Fruit fly (Drosophila melanogaster) whole organism, embryonic: Measurements from ENCODE around the gene CG43813.

ENCODE experiments used
- Ada2b ChIP-seq: fragments of 200-800 bp; sonication (Bioruptor generic); IDR thresholded peaks from 2 replicates; pipeline ENCODE4 v1.3.6; 2022; ENCODE audit warnings: missing biosample characterization, missing genetic modification characterization
- Asciz ChIP-seq: fragments of 200-800 bp; sonication (Bioruptor generic); optimal IDR thresholded peaks from 2 replicates; lab custom pipeline; 2017; ENCODE audit warnings: missing biosample characterization, mild to moderate bottlenecking, missing genetic modification characterization, missing genetic modification reagents
- CG11560 ChIP-seq: fragments of 200-800 bp; sonication (Bioruptor generic); IDR thresholded peaks from 3 replicates; pipeline ENCODE4 v1.3.6; 2022; ENCODE audit warnings: missing biosample characterization, missing genetic modification characterization
- CG12071 ChIP-seq: fragments of 200-800 bp; sonication (Bioruptor generic); optimal IDR thresholded peaks from 3 replicates; lab custom pipeline; 2018; ENCODE audit warnings: missing biosample characterization, mild to moderate bottlenecking, missing genetic modification characterization
- CG12155 ChIP-seq: fragments of 200-800 bp; sonication (Bioruptor generic); optimal IDR thresholded peaks from 3 replicates; lab custom pipeline; 2016; ENCODE audit warnings: missing biosample characterization, missing genetic modification characterization
- CG15601 ChIP-seq: fragments of 200-800 bp; sonication (Bioruptor generic); optimal IDR thresholded peaks from 3 replicates; lab custom pipeline; 2019; ENCODE audit warnings: missing biosample characterization, mild to moderate bottlenecking, missing genetic modification characterization, moderate library complexity
- CG17359 ChIP-seq: fragments of 200-800 bp; sonication (Bioruptor generic); optimal IDR thresholded peaks from 3 replicates; lab custom pipeline; 2018; ENCODE audit warnings: missing biosample characterization, mild to moderate bottlenecking, missing genetic modification characterization, moderate library complexity
- CG2202 ChIP-seq: fragments of 200-800 bp; sonication (Bioruptor generic); optimal IDR thresholded peaks from 2 replicates; lab custom pipeline; 2018; ENCODE audit warnings: missing biosample characterization, mild to moderate bottlenecking, missing genetic modification characterization
- CG2678 ChIP-seq: fragments of 200-800 bp; sonication (Bioruptor generic); optimal IDR thresholded peaks from 3 replicates; lab custom pipeline; 2019; ENCODE audit warnings: missing biosample characterization, mild to moderate bottlenecking, missing genetic modification characterization, moderate library complexity
- CG3065 ChIP-seq: fragments of 200-800 bp; sonication (Bioruptor generic); optimal IDR thresholded peaks from 2 replicates; lab custom pipeline; 2016; ENCODE audit warnings: missing biosample characterization, missing genetic modification characterization
- CG3847 ChIP-seq: fragments of 200-800 bp; sonication (Bioruptor generic); IDR thresholded peaks from 2 replicates; pipeline ENCODE4 v1.3.6; 2022; ENCODE audit warnings: missing biosample characterization, missing genetic modification characterization
- CG42726 ChIP-seq: fragments of 200-800 bp; sonication (Bioruptor generic); IDR thresholded peaks from 2 replicates; pipeline ENCODE4 v1.3.6; 2022; ENCODE audit warnings: missing biosample characterization, missing genetic modification characterization; ENCODE audit not compliant: partially characterized antibody
- CG43689 ChIP-seq: fragments of 200-800 bp; sonication (Bioruptor generic); IDR thresholded peaks from 2 replicates; pipeline ENCODE4 v1.3.6; 2022; ENCODE audit warnings: missing biosample characterization, missing genetic modification characterization
- CG6272 ChIP-seq: fragments of 200-800 bp; sonication (Bioruptor generic); IDR thresholded peaks from 2 replicates; pipeline ENCODE4 v1.3.6; 2022; ENCODE audit warnings: missing biosample characterization, missing genetic modification characterization
- CG6791 ChIP-seq: fragments of 200-800 bp; sonication (Bioruptor generic); IDR thresholded peaks from 3 replicates; pipeline ENCODE4 v1.3.6; 2022; ENCODE audit warnings: missing biosample characterization, missing genetic modification characterization; ENCODE audit not compliant: partially characterized antibody
- CG7372 ChIP-seq: fragments of 200-800 bp; sonication (Bioruptor generic); IDR thresholded peaks from 2 replicates; pipeline ENCODE4 v1.3.6; 2022; ENCODE audit warnings: missing biosample characterization, missing genetic modification characterization
- CG7745 ChIP-seq: fragments of 200-800 bp; sonication (Bioruptor generic); optimal IDR thresholded peaks from 2 replicates; lab custom pipeline; 2018; ENCODE audit warnings: missing biosample characterization, mild to moderate bottlenecking, missing genetic modification characterization, moderate library complexity
- CG7839 ChIP-seq: fragments of 200-800 bp; sonication (Bioruptor generic); optimal IDR thresholded peaks from 3 replicates; lab custom pipeline; 2018; ENCODE audit warnings: missing biosample characterization, mild to moderate bottlenecking, missing genetic modification characterization, moderate library complexity
- CG8765 ChIP-seq: fragments of 200-800 bp; sonication (Bioruptor generic); IDR thresholded peaks from 2 replicates; pipeline ENCODE4 v1.3.6; 2022; ENCODE audit warnings: missing biosample characterization, missing genetic modification characterization
- CG9797 ChIP-seq: fragments of 200-800 bp; sonication (Bioruptor generic); optimal IDR thresholded peaks from 3 replicates; lab custom pipeline; 2018; ENCODE audit warnings: missing biosample characterization, mild to moderate bottlenecking, missing genetic modification characterization
- Chrac-16 ChIP-seq: fragments of 200-800 bp; sonication (Bioruptor generic); optimal IDR thresholded peaks from 3 replicates; lab custom pipeline; 2016; ENCODE audit warnings: missing biosample characterization, missing genetic modification characterization
- D19A ChIP-seq: fragments of 200-800 bp; optimal IDR thresholded peaks from 3 replicates; lab custom pipeline; 2019; ENCODE audit warnings: missing biosample characterization, mild to moderate bottlenecking, missing genetic modification characterization, moderate library complexity
- Dek ChIP-seq: fragments of 200-800 bp; sonication (Bioruptor generic); optimal IDR thresholded peaks from 3 replicates; lab custom pipeline; 2019; ENCODE audit warnings: missing biosample characterization, mild to moderate bottlenecking, missing genetic modification characterization, moderate library complexity
- Doc3 ChIP-seq: fragments of 200-800 bp; sonication (Bioruptor generic); IDR thresholded peaks from 3 replicates; pipeline ENCODE4 v1.3.6; 2022; ENCODE audit warnings: missing biosample characterization, missing genetic modification characterization; ENCODE audit not compliant: partially characterized antibody
- GATAe ChIP-seq: fragments of 200-800 bp; sonication (Bioruptor generic); conservative IDR thresholded peaks from 2 replicates; pipeline ENCODE4 v1.3.6; 2022; ENCODE audit warnings: missing biosample characterization, missing genetic modification characterization
- HHEX ChIP-seq: fragments of 200-800 bp; sonication (Bioruptor generic); optimal IDR thresholded peaks from 3 replicates; lab custom pipeline; 2017; ENCODE audit warnings: missing biosample characterization, mild to moderate bottlenecking, missing genetic modification characterization, missing genetic modification reagents
- HmgD ChIP-seq: fragments of 200-800 bp; sonication (Bioruptor generic); optimal IDR thresholded peaks from 3 replicates; lab custom pipeline; 2016; ENCODE audit warnings: missing biosample characterization, missing genetic modification characterization
- MBD-R2 ChIP-seq: fragments of 200-800 bp; sonication (Bioruptor generic); IDR thresholded peaks from 2 replicates; pipeline ENCODE4 v1.3.6; 2022; ENCODE audit warnings: missing biosample characterization, missing genetic modification characterization
- Mes4 ChIP-seq: fragments of 200-800 bp; sonication (Bioruptor generic); optimal IDR thresholded peaks from 2 replicates; lab custom pipeline; 2016; ENCODE audit warnings: missing biosample characterization, missing genetic modification characterization
- Myb ChIP-seq: fragments of 200-800 bp; sonication (Bioruptor generic); optimal IDR thresholded peaks from 2 replicates; lab custom pipeline; 2016; ENCODE audit warnings: missing biosample characterization, missing genetic modification characterization
- NK7.1 ChIP-seq: fragments of 200-800 bp; sonication (Bioruptor generic); optimal IDR thresholded peaks from 3 replicates; lab custom pipeline; 2016; ENCODE audit warnings: missing biosample characterization, missing genetic modification characterization
- NfI ChIP-seq: fragments of 200-800 bp; sonication (Bioruptor generic); optimal IDR thresholded peaks from 3 replicates; lab custom pipeline; 2018; ENCODE audit warnings: missing biosample characterization, mild to moderate bottlenecking, missing genetic modification characterization, moderate library complexity
- Pdp1 ChIP-seq, 2 experiments: fragments of 200-800 bp; sonication (Bioruptor generic); optimal IDR thresholded peaks; 3 replicates each; lab custom pipeline; 2016; ENCODE audit warnings: missing biosample characterization in 2 of 2, missing genetic modification characterization in 2 of 2, mild to moderate bottlenecking in 1 of 2, moderate library complexity in 1 of 2
- abd-A ChIP-seq: fragments of 200-800 bp; sonication (Bioruptor generic); optimal IDR thresholded peaks from 3 replicates; lab custom pipeline; 2019; ENCODE audit warnings: missing biosample characterization, mild to moderate bottlenecking, missing genetic modification characterization, moderate library complexity
- az2 ChIP-seq: fragments of 200-800 bp; sonication (Bioruptor generic); optimal IDR thresholded peaks from 3 replicates; lab custom pipeline; 2016; ENCODE audit warnings: missing biosample characterization, missing genetic modification characterization
- bab2 ChIP-seq: fragments of 200-800 bp; sonication (Bioruptor generic); optimal IDR thresholded peaks from 2 replicates; lab custom pipeline; 2016; ENCODE audit warnings: missing biosample characterization, missing genetic modification characterization
- caup ChIP-seq: fragments of 200-800 bp; sonication (Bioruptor generic); optimal IDR thresholded peaks from 3 replicates; lab custom pipeline; 2017; ENCODE audit warnings: missing biosample characterization, mild to moderate bottlenecking, missing genetic modification characterization, moderate library complexity; ENCODE audit not compliant: severe bottlenecking
- crol ChIP-seq: fragments of 200-800 bp; sonication (Bioruptor generic); IDR thresholded peaks from 2 replicates; pipeline ENCODE4 v1.3.6; 2022; ENCODE audit warnings: missing biosample characterization, missing genetic modification characterization
- dm ChIP-seq: fragments of 200-800 bp; sonication (Bioruptor generic); optimal IDR thresholded peaks from 3 replicates; lab custom pipeline; 2016; ENCODE audit warnings: missing biosample characterization, missing genetic modification characterization
- dmrt99B ChIP-seq: fragments of 200-800 bp; sonication (Bioruptor generic); optimal IDR thresholded peaks from 2 replicates; lab custom pipeline; 2018; ENCODE audit warnings: missing biosample characterization, mild to moderate bottlenecking, missing genetic modification characterization, moderate library complexity
- emc ChIP-seq: fragments of 200-800 bp; sonication (Bioruptor generic); optimal IDR thresholded peaks from 2 replicates; lab custom pipeline; 2016; ENCODE audit warnings: missing biosample characterization, missing genetic modification characterization
- gfzf ChIP-seq: fragments of 200-800 bp; sonication (Bioruptor generic); optimal IDR thresholded peaks from 2 replicates; lab custom pipeline; 2016; ENCODE audit warnings: missing biosample characterization, mild to moderate bottlenecking, missing genetic modification characterization, moderate library complexity
- lola ChIP-seq, 3 experiments: fragments of >200 bp in 2 of 3; fragments of 200-800 bp in 1 of 3; sonication (Bioruptor generic) in 1 of 3; optimal IDR thresholded peaks; 2 replicates each; lab custom pipeline; 2017 to 2019; ENCODE audit warnings: missing biosample characterization in 3 of 3, missing genetic modification characterization in 3 of 3, mild to moderate bottlenecking in 1 of 3, moderate library complexity in 1 of 3
- phol ChIP-seq: fragments of 200-800 bp; sonication (Bioruptor generic); optimal IDR thresholded peaks from 3 replicates; lab custom pipeline; 2018; ENCODE audit warnings: missing biosample characterization, mild to moderate bottlenecking, missing genetic modification characterization, moderate library complexity
- pzg ChIP-seq: fragments of 200-800 bp; sonication (Bioruptor generic); optimal IDR thresholded peaks from 3 replicates; lab custom pipeline; 2018; ENCODE audit warnings: missing biosample characterization, mild to moderate bottlenecking, missing genetic modification characterization, moderate library complexity
- tin ChIP-seq: fragments of 200-800 bp; sonication (Bioruptor generic); optimal IDR thresholded peaks from 3 replicates; lab custom pipeline; 2016; ENCODE audit warnings: missing biosample characterization, missing genetic modification characterization
- tll ChIP-seq, 2 experiments: fragments of 200-800 bp in 1 of 2; fragments of >200 bp in 1 of 2; sonication (Bioruptor generic) in 1 of 2; optimal IDR thresholded peaks; 2 replicates each; lab custom pipeline; 2017 to 2019; ENCODE audit warnings: missing biosample characterization in 2 of 2, missing genetic modification characterization in 2 of 2, mild to moderate bottlenecking in 1 of 2, moderate library complexity in 1 of 2
- toy ChIP-seq: fragments of 200-800 bp; sonication (Bioruptor generic); IDR thresholded peaks from 2 replicates; pipeline ENCODE4 v1.3.6; 2022; ENCODE audit warnings: missing biosample characterization, missing genetic modification characterization
- tup ChIP-seq: fragments of 200-800 bp; sonication (Bioruptor generic); optimal IDR thresholded peaks from 2 replicates; lab custom pipeline; 2016; ENCODE audit warnings: missing biosample characterization, mild to moderate bottlenecking, missing genetic modification characterization, moderate library complexity
- vnd ChIP-seq: fragments of 200-800 bp; sonication (Bioruptor generic); IDR thresholded peaks from 3 replicates; pipeline ENCODE4 v1.3.6; 2022; ENCODE audit warnings: missing biosample characterization, missing genetic modification characterization; ENCODE audit not compliant: partially characterized antibody
- wdn ChIP-seq: fragments of 200-800 bp; sonication (Bioruptor generic); IDR thresholded peaks from 2 replicates; pipeline ENCODE4 v1.3.6; 2022; ENCODE audit warnings: missing biosample characterization, missing genetic modification characterization

CG43813 gene

dm6 chr2L:12372436-12372835 lies 28.4 kb upstream of the CG43813 start (continued):
- TF ChIP-seq CG2202 (tag; lab: Kevin White, UChicago) = peak; percentile 6
- peak; percentile 65 for TF ChIP-seq CG2678 (tag; lab: Kevin White, UChicago)
- no peak for TF ChIP-seq CG6791 (GFP tag; lab: Robert Waterston, UW)
- TF ChIP-seq phol (tag; lab: Kevin White, UChicago) = no peak
- TF ChIP-seq caup (GFP tag; lab: Kevin White, UChicago) = peak; percentile 55
- no peak for TF ChIP-seq CG11560 (tag; lab: Robert Waterston, UW)
- TF ChIP-seq Pdp1 (GFP tag; optimal IDR thresholded peaks at IDR 0.05; lab: Kevin White, UChicago) = no peak
- no peak for TF ChIP-seq Mes4 (GFP tag; lab: Kevin White, UChicago)
- no peak for TF ChIP-seq NfI (GFP tag; lab: Kevin White, UChicago)
- no peak for TF ChIP-seq CG8765
- TF ChIP-seq HmgD (GFP tag; lab: Kevin White, UChicago) = no peak
- no peak for TF ChIP-seq emc (GFP tag; lab: Kevin White, UChicago)
- no peak for TF ChIP-seq Doc3
- TF ChIP-seq toy (GFP tag; lab: Robert Waterston, UW) = no peak
- TF ChIP-seq gfzf (GFP tag; lab: Kevin White, UChicago) = no peak
- no peak for TF ChIP-seq tll (GFP tag; optimal IDR thresholded peaks at IDR 0.05; lab: Kevin White, UChicago)
- TF ChIP-seq MBD-R2 (GFP tag; lab: Robert Waterston, UW) = no peak
- TF ChIP-seq vnd = no peak
- peak; percentile 22 for TF ChIP-seq tup (GFP tag; lab: Kevin White, UChicago)
- TF ChIP-seq bab2 (GFP tag; lab: Kevin White, UChicago) = peak; percentile 8
- no peak for TF ChIP-seq CG3065 (GFP tag; lab: Kevin White, UChicago)
- TF ChIP-seq az2 = no peak
- TF ChIP-seq dmrt99B (tag; lab: Kevin White, UChicago) = no peak
- peak; percentile 35 for TF ChIP-seq Asciz
- TF ChIP-seq Dek = no peak
- no peak for TF ChIP-seq CG9797
- peak; percentile 5 for TF ChIP-seq Myb
- TF ChIP-seq CG12155 = no peak
- peak; percentile 64 for TF ChIP-seq HHEX
- TF ChIP-seq GATAe (GFP tag; lab: Robert Waterston, UW) = no peak
- TF ChIP-seq CG7745 = no peak
- TF ChIP-seq CG43689 (GFP tag; lab: Robert Waterston, UW) = no peak
- TF ChIP-seq CG3847 (GFP tag; lab: Robert Waterston, UW) = no peak
- TF ChIP-seq CG7372 (GFP tag; lab: Robert Waterston, UW) = no peak
- TF ChIP-seq CG17359 = peak; percentile 35
- no peak for TF ChIP-seq wdn (GFP tag; lab: Robert Waterston, UW)
- no peak for TF ChIP-seq crol (GFP tag; lab: Robert Waterston, UW)
- TF ChIP-seq dm (GFP tag; lab: Kevin White, UChicago) = no peak
- TF ChIP-seq pzg = no peak
- peak; percentile 58 for TF ChIP-seq CG15601 (tag; lab: Kevin White, UChicago)
- TF ChIP-seq CG6272 = no peak
- no peak for TF ChIP-seq Ada2b (GFP tag; lab: Robert Waterston, UW)
- TF ChIP-seq lola (GFP tag; optimal IDR thresholded peaks at IDR 0.05; lab: Kevin White, UChicago) = no peak
- no peak for TF ChIP-seq NK7.1 (GFP tag; lab: Kevin White, UChicago)
- TF ChIP-seq CG12071 = peak; percentile 43
- TF ChIP-seq CG7839 (tag; lab: Kevin White, UChicago) = no peak
- no peak for TF ChIP-seq tin (GFP tag; lab: Kevin White, UChicago)
- no peak for TF ChIP-seq Chrac-16 (GFP tag; lab: Kevin White, UChicago)
- no peak for TF ChIP-seq D19A
- TF ChIP-seq CG42726 (GFP tag; lab: Robert Waterston, UW) = no peak
- no peak for TF ChIP-seq abd-A (tag; lab: Kevin White, UChicago)
